Worm (Caenorhabditis elegans): ENCODE results near the gene srh-212.

ce11 chrV:3552740-3553469 is 44.0 kb downstream of the srh-212 start, which contains the start of gene T24A6.20:
- TF ChIP-seq ama-1 (optimal IDR thresholded peaks at IDR 0.05) (no peak), ceh-9 (tag; optimal IDR thresholded peaks at IDR 0.05) (no peak), fkh-10 (GFP tag; optimal IDR thresholded peaks at IDR 0.05) (no peak), ceh-19 (GFP tag; optimal IDR thresholded peaks at IDR 0.05) (no peak)

Data from whole organism, late embryonic.